Worm (Caenorhabditis elegans): ENCODE data around the gene srt-6.

srt-6 gene

DNA sequence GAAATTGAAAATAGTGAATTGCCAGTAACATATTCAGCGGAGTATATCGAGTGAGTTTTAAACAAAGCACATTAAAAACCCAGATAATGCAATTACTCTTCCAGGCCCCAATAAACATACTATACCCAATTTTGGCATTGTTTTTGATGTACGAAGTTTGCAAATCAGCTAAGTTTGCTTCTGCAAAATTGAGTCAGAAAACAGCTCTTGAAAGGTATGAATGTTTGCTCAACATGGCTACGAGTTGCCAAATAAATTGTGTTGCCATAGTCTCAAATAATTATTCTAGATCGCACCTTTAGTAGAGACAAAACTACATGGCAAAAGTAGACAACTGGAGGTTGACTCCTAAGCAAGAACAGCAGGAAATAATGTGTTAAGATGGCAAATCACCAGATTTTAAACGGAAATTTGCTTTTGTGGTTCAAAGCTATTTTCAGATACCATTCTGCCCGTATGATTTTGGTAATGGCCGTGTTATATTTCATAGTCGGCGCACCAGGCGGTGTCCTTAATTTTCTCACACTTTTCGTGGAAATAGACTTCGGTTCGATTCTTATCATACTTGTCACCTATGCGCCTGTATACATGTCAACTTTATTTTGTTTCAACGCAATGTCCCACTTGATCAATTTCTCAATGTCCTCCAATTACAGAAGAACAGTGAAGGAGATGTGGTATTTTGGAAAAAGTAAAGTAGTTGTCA is 24.0 kb upstream of the srt-6 start:
- TF ChIP-seq tra-4 (tag; optimal IDR thresholded peaks at IDR 0.05) (no peak), ceh-36 (tag; optimal IDR thresholded peaks at IDR 0.05) (no peak), aly-1 (tag; optimal IDR thresholded peaks at IDR 0.05) (no peak), flt-1 (GFP tag; IDR thresholded peaks at IDR 0.05) (no peak), hnd-1 (tag; optimal IDR thresholded peaks at IDR 0.05) (no peak), hmg-4 (GFP tag; optimal IDR thresholded peaks at IDR 0.05) (no peak), hmbx-1 (tag; optimal IDR thresholded peaks at IDR 0.05) (no peak), ceh-13 (GFP tag; optimal IDR thresholded peaks at IDR 0.05) (no peak), ets-7 (tag; optimal IDR thresholded peaks at IDR 0.05) (no peak), F13C5.2 (tag; optimal IDR thresholded peaks at IDR 0.05) (no peak), tbx-37 (GFP tag; conservative IDR thresholded peaks at IDR 0.05) (no peak), pes-1 (GFP tag; IDR thresholded peaks at IDR 0.05) (no peak), tbx-11 (GFP tag; IDR thresholded peaks at IDR 0.05) (no peak), sea-1 (GFP tag; conservative IDR thresholded peaks at IDR 0.05) (no peak), ama-1 (optimal IDR thresholded peaks at IDR 0.05) (no peak)

DNA sequence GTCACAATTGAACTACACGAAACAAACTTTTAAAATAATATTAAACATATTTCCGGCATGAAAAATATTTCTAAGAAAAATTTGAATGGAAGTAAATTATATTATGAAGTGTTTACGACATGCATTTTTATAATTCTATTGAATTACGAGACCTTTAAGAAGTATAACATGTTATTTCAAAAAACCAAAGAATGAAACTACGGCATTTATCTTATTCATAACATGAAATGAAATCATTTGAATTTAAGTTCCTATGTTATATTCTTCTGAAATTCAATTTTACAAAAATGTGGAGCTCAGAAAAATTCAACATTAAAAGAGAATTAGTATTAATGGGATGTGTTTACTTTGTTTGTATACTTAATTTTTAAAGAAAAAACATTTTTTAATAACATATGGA is 22.4 kb upstream of the srt-6 start, which contains the start of gene srw-71:
Gene srw-71, minus strand, starts transcription at position 101 of the 400 bp plus-strand sequence.
- no peak for TF ChIP-seq F13C5.2 (tag; optimal IDR thresholded peaks at IDR 0.05)
- no peak for TF ChIP-seq hnd-1 (tag; optimal IDR thresholded peaks at IDR 0.05)
- no peak for TF ChIP-seq pes-1 (GFP tag; IDR thresholded peaks at IDR 0.05)
- TF ChIP-seq ama-1 (optimal IDR thresholded peaks at IDR 0.05) = no peak
- TF ChIP-seq ets-7 (tag; optimal IDR thresholded peaks at IDR 0.05) = no peak
- TF ChIP-seq scrt-1 (GFP tag; IDR thresholded peaks at IDR 0.05) = no peak
- TF ChIP-seq tbx-11 (GFP tag; IDR thresholded peaks at IDR 0.05) = no peak
- TF ChIP-seq sea-1 (GFP tag; conservative IDR thresholded peaks at IDR 0.05) = no peak
- TF ChIP-seq tra-4 (tag; optimal IDR thresholded peaks at IDR 0.05) = no peak
- TF ChIP-seq tbx-37 (GFP tag; conservative IDR thresholded peaks at IDR 0.05) = no peak
- TF ChIP-seq hmg-4 (GFP tag; optimal IDR thresholded peaks at IDR 0.05) = no peak
- no peak for TF ChIP-seq hmbx-1 (tag; optimal IDR thresholded peaks at IDR 0.05)
- TF ChIP-seq B0310.2 (tag; optimal IDR thresholded peaks at IDR 0.05) = no peak
- no peak for TF ChIP-seq ceh-13 (GFP tag; optimal IDR thresholded peaks at IDR 0.05)
- no peak for TF ChIP-seq aly-1 (tag; optimal IDR thresholded peaks at IDR 0.05)
- no peak for TF ChIP-seq ceh-36 (tag; optimal IDR thresholded peaks at IDR 0.05)
- TF ChIP-seq flt-1 (GFP tag; IDR thresholded peaks at IDR 0.05) = no peak

DNA sequence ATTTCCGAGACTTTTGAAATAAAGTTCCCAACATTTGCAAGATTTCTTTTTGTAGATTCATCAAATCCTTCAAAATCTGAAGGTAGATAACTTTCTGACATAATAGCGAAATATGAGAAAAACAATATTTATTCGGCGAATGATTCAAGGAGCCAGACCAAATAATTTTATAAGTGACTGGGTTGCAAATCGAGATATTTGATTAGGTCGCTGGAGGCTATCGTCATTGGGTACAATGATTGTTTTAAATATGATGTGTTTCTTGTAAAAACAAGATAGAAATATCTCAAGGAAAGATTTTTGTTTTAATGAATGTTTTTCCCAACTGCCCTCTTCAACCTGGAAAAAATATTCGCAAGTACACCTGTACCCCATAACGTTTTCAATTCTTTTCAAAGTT is 20.3 kb upstream of the srt-6 start, which contains the start of gene srw-69:
Gene srw-69, minus strand, starts transcription at position 101 of the 400 bp plus-strand sequence.
- TF ChIP-seq hnd-1 (tag; optimal IDR thresholded peaks at IDR 0.05) (no peak), F13C5.2 (tag; optimal IDR thresholded peaks at IDR 0.05) (no peak), pes-1 (GFP tag; IDR thresholded peaks at IDR 0.05) (no peak), hmbx-1 (tag; optimal IDR thresholded peaks at IDR 0.05) (no peak), ets-7 (tag; optimal IDR thresholded peaks at IDR 0.05) (no peak), tbx-37 (GFP tag; conservative IDR thresholded peaks at IDR 0.05) (no peak), sea-1 (GFP tag; conservative IDR thresholded peaks at IDR 0.05) (no peak), B0310.2 (tag; optimal IDR thresholded peaks at IDR 0.05) (no peak), aly-1 (tag; optimal IDR thresholded peaks at IDR 0.05) (no peak), tra-4 (tag; optimal IDR thresholded peaks at IDR 0.05) (no peak), scrt-1 (GFP tag; IDR thresholded peaks at IDR 0.05) (no peak), tbx-11 (GFP tag; IDR thresholded peaks at IDR 0.05) (no peak)

DNA sequence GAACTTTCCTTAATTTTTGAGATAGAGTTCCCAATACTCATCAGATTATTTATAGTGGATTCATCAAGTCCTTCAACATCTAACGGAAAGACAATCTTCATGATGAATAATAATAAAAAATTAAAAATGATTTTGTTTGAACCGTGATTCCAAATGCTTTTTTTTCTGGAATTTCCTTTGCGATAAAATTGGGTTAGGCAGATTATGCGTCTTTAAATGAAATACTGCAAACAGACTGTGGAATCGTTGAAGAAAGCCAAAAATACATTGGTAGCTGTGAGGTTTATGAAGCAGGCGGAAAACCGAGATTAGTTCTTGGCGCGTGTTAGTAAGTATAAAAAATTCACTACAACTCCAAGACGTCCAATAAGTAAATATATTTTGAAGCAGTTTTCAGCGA is 18.0 kb upstream of the srt-6 start, which contains the start of gene srw-68:
Gene srw-68, minus strand, starts transcription at position 101 of the 400 bp plus-strand sequence.
- no peak for TF ChIP-seq tbx-11 (GFP tag; IDR thresholded peaks at IDR 0.05)
- no peak for TF ChIP-seq pes-1 (GFP tag; IDR thresholded peaks at IDR 0.05)
- TF ChIP-seq tra-4 (tag; optimal IDR thresholded peaks at IDR 0.05) = no peak
- TF ChIP-seq scrt-1 (GFP tag; IDR thresholded peaks at IDR 0.05) = no peak
- TF ChIP-seq aly-1 (tag; optimal IDR thresholded peaks at IDR 0.05) = no peak

DNA sequence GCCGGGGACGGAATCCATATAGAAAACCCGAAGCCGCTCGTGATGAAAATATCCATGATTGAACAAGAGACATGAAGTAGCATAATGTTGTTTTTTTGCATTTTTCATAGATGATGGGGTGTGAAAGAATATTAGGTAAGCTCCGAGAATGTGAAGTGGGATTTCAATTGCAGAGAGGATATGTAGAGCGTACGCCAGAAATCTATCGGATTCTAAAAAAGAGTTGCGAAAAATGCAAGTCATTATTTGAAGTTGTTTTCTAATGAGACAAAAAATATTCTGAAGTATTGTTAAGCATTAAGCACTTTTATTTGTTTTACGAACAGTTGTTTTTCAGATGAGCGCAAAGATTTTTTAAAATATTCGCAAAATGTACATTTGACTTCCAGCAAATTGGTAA is 15.7 kb upstream of the srt-6 start, which contains the start of gene F18E3.10:
Gene F18E3.10, minus strand, starts transcription at position 101 of the 400 bp plus-strand sequence.
- TF ChIP-seq tra-4 (tag; optimal IDR thresholded peaks at IDR 0.05) (no peak), ama-1 (optimal IDR thresholded peaks at IDR 0.05) (no peak)

DNA sequence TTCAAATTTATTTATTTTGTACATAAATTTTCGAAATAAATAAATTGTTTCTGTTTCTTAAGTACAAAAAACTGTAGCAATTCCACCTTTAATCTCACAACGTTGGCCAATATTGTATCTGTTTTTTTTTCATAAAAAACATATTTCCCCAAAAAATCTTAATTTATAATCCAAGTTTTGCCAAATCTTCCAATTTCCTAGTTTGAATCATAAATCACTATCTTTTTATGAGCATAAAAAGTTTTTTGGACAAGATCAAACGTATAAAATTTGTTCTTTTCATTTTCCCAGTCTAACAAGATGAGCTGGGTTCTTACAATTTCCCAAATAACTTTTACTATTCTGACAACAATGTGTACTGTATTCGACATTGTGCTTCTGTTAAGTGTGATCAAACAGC is 11.5 kb upstream of the srt-6 start, which contains the start of gene srxa-4:
Gene srxa-4, plus strand, starts transcription at position 301 of the 400 bp plus-strand sequence.
- TF ChIP-seq hmg-4 (GFP tag; optimal IDR thresholded peaks at IDR 0.05) (no peak), hnd-1 (tag; optimal IDR thresholded peaks at IDR 0.05) (no peak)

DNA sequence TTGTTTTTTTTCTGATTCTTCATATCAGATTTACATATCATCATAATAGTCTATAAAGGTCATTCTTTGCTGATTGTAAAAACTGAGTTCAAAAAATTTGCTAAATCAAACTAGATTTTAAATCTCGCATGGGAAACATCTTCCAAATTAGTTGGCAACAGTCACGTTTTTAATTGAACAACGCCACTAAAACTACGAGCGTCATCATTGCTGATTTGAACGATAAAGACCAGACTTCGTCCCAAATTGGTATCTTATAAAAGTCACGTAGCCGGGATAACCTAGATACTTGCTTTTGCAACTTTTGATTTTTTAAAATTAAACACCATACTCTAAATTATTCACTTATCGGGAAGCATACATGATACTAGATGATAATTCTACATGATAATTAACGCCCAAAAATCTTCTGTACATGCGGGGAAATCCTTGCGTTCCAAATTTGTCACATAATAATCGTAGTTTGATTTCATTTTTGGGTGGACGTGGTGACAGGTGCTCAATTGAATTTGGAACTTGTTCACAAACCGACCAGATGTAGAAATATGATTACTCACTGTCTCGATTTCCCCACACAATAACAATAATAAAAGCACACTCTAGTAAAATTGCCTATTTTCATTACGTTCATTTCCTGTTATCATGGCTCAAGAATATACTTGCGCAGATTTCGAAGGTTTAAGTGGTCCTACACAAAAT is 8.6 kb upstream of the srt-6 start, which contains the start of gene srw-67:
Gene srw-67, plus strand, starts transcription at position 643 of the 699 bp plus-strand sequence.
- TF ChIP-seq aly-1 (tag; optimal IDR thresholded peaks at IDR 0.05) (no peak), B0310.2 (tag; optimal IDR thresholded peaks at IDR 0.05) (no peak), ceh-36 (tag; optimal IDR thresholded peaks at IDR 0.05) (no peak), flt-1 (GFP tag; IDR thresholded peaks at IDR 0.05) (no peak), pes-1 (GFP tag; IDR thresholded peaks at IDR 0.05) (no peak), tbx-11 (GFP tag; IDR thresholded peaks at IDR 0.05) (no peak), sea-1 (GFP tag; conservative IDR thresholded peaks at IDR 0.05) (no peak), hmbx-1 (tag; optimal IDR thresholded peaks at IDR 0.05) (no peak), ama-1 (optimal IDR thresholded peaks at IDR 0.05) (no peak), hnd-1 (tag; optimal IDR thresholded peaks at IDR 0.05) (no peak), hmg-4 (GFP tag; optimal IDR thresholded peaks at IDR 0.05) (no peak), F13C5.2 (tag; optimal IDR thresholded peaks at IDR 0.05) (no peak), tbx-37 (GFP tag; conservative IDR thresholded peaks at IDR 0.05) (no peak)

All from whole organism, early embryonic.